Fruit fly (Drosophila melanogaster) whole organism, pupa: ENCODE results near the gene rk.

Experiments
- CG10348 ChIP-seq: fragments of 200-800 bp; sonication (Bioruptor generic); IDR thresholded peaks from 2 replicates; pipeline ENCODE4 v1.3.6; 2022; ENCODE audit warnings: missing biosample characterization, missing genetic modification characterization
- CG12605 ChIP-seq: fragments of 200-800 bp; sonication (Bioruptor generic); IDR thresholded peaks from 2 replicates; pipeline ENCODE4 v1.3.6; 2022; ENCODE audit warnings: missing biosample characterization, missing genetic modification characterization
- CG13204 ChIP-seq: fragments of 200-800 bp; sonication (Bioruptor generic); optimal IDR thresholded peaks from 2 replicates; lab custom pipeline; 2018; ENCODE audit warnings: missing biosample characterization, mild to moderate bottlenecking, missing genetic modification characterization, moderate library complexity
- CG14655 ChIP-seq: fragments of 200-800 bp; sonication (Bioruptor generic); optimal IDR thresholded peaks from 3 replicates; lab custom pipeline; 2017; ENCODE audit warnings: mild to moderate bottlenecking, missing biosample characterization, missing genetic modification reagents, missing genetic modification characterization
- CG15710 ChIP-seq: fragments of 200-800 bp; sonication (Bioruptor generic); optimal IDR thresholded peaks from 2 replicates; lab custom pipeline; 2018; ENCODE audit warnings: missing biosample characterization, mild to moderate bottlenecking, missing genetic modification characterization, moderate library complexity
- CG17806 ChIP-seq: fragments of 200-800 bp; sonication (Bioruptor generic); optimal IDR thresholded peaks from 2 replicates; lab custom pipeline; 2018; ENCODE audit warnings: missing biosample characterization, mild to moderate bottlenecking, missing genetic modification characterization, moderate library complexity
- CG32121 ChIP-seq: fragments of 200-800 bp; sonication (Bioruptor generic); IDR thresholded peaks from 2 replicates; pipeline ENCODE4 v1.3.6; 2022; ENCODE audit warnings: missing biosample characterization, missing genetic modification characterization
- CG34367 ChIP-seq: fragments of 200-800 bp; sonication (Bioruptor generic); optimal IDR thresholded peaks from 2 replicates; lab custom pipeline; 2018; ENCODE audit warnings: missing biosample characterization, mild to moderate bottlenecking, missing genetic modification characterization
- CG4496 ChIP-seq: fragments of 200-800 bp; sonication (Bioruptor generic); IDR thresholded peaks from 3 replicates; pipeline ENCODE4 v1.3.6; 2022; ENCODE audit warnings: missing biosample characterization, missing genetic modification characterization
- CG8159 ChIP-seq: fragments of 200-800 bp; sonication (Bioruptor generic); optimal IDR thresholded peaks from 3 replicates; lab custom pipeline; 2018; ENCODE audit warnings: missing biosample characterization, mild to moderate bottlenecking, missing genetic modification characterization, moderate library complexity
- CG8301 ChIP-seq: fragments of 200-800 bp; sonication (Bioruptor generic); optimal IDR thresholded peaks from 2 replicates; lab custom pipeline; 2018; ENCODE audit warnings: missing biosample characterization, mild to moderate bottlenecking, missing genetic modification characterization
- CG9948 ChIP-seq: fragments of 200-800 bp; sonication (Bioruptor generic); optimal IDR thresholded peaks from 2 replicates; lab custom pipeline; 2018; ENCODE audit warnings: missing biosample characterization, mild to moderate bottlenecking, missing genetic modification characterization, moderate library complexity
- D1 ChIP-seq: fragments of 200-800 bp; sonication (Bioruptor generic); optimal IDR thresholded peaks from 2 replicates; lab custom pipeline; 2018; ENCODE audit warnings: missing biosample characterization, mild to moderate bottlenecking, missing genetic modification characterization, moderate library complexity
- EcR ChIP-seq: fragments of 200-800 bp; sonication (Bioruptor generic); optimal IDR thresholded peaks from 3 replicates; lab custom pipeline; 2019; ENCODE audit warnings: missing biosample characterization, missing genetic modification characterization, mild to moderate bottlenecking, moderate library complexity, missing genetic modification reagents
- Ets98B ChIP-seq: fragments of 200-800 bp; sonication (Bioruptor generic); IDR thresholded peaks from 2 replicates; pipeline ENCODE4 v1.3.6; 2022; ENCODE audit warnings: missing biosample characterization, missing genetic modification characterization
- Pif1A ChIP-seq: fragments of 200-800 bp; sonication (Bioruptor generic); optimal IDR thresholded peaks from 3 replicates; lab custom pipeline; 2016; ENCODE audit warnings: missing biosample characterization, missing genetic modification characterization
- Pif1B ChIP-seq: fragments of 200-800 bp; sonication (Bioruptor generic); optimal IDR thresholded peaks from 3 replicates; lab custom pipeline; 2016; ENCODE audit warnings: missing biosample characterization, missing genetic modification characterization
- Snoo ChIP-seq: fragments of 200-800 bp; sonication (Bioruptor generic); optimal IDR thresholded peaks from 3 replicates; lab custom pipeline; 2017; ENCODE audit warnings: missing biosample characterization, mild to moderate bottlenecking, missing genetic modification characterization, inconsistent platforms
- fd96Ca ChIP-seq: fragments of 200-800 bp; sonication (Bioruptor generic); IDR thresholded peaks from 3 replicates; pipeline ENCODE4 v1.3.6; 2022; ENCODE audit warnings: missing biosample characterization, missing genetic modification characterization
- gl ChIP-seq: fragments of 200-800 bp; sonication (Bioruptor generic); optimal IDR thresholded peaks from 2 replicates; lab custom pipeline; 2018; ENCODE audit warnings: missing biosample characterization, mild to moderate bottlenecking, missing genetic modification characterization
- rn ChIP-seq: fragments of 200-800 bp; sonication (Bioruptor generic); IDR thresholded peaks from 2 replicates; pipeline ENCODE4 v1.3.6; 2022; ENCODE audit warnings: missing biosample characterization, missing genetic modification characterization

The rk gene

dm6 chr2L:14038718-14039117 lies 37.7 kb upstream of the rk start:
- TF ChIP-seq CG15710 (no peak), CG10348 (GFP tag; lab: Robert Waterston, UW) (no peak), fd96Ca (no peak), CG17806 (tag; lab: Kevin White, UChicago) (no peak), CG9948 (tag; lab: Kevin White, UChicago) (no peak), Pif1B (GFP tag; lab: Kevin White, UChicago) (no peak), CG4496 (GFP tag; lab: Robert Waterston, UW) (no peak), CG12605 (GFP tag; lab: Robert Waterston, UW) (no peak), rn (GFP tag; lab: Robert Waterston, UW) (no peak), CG8159 (tag; lab: Kevin White, UChicago) (no peak)

dm6 chr2L:14031439-14031838 lies 30.4 kb upstream of the rk start, which contains the start of gene CG18095:
Gene CG18095, minus strand, starts transcription at chr2L:14031539.
- TF ChIP-seq Pif1A (GFP tag; lab: Kevin White, UChicago) (no peak), Pif1B (GFP tag; lab: Kevin White, UChicago) (no peak), EcR (GFP tag; lab: Kevin White, UChicago) (no peak), gl (tag; lab: Kevin White, UChicago) (no peak), CG34367 (tag; lab: Kevin White, UChicago) (no peak), CG8301 (tag; lab: Kevin White, UChicago) (no peak), CG4496 (GFP tag; lab: Robert Waterston, UW) (no peak), CG12605 (GFP tag; lab: Robert Waterston, UW) (no peak), D1 (tag; lab: Kevin White, UChicago) (no peak), CG15710 (no peak), CG9948 (tag; lab: Kevin White, UChicago) (no peak), CG17806 (tag; lab: Kevin White, UChicago) (no peak), CG8159 (tag; lab: Kevin White, UChicago) (no peak), CG32121 (no peak), CG14655 (GFP tag; lab: Kevin White, UChicago) (no peak), CG13204 (no peak), fd96Ca (no peak), Snoo (tag; lab: Kevin White, UChicago) (no peak)

dm6 chr2L:14029235-14029634 lies 28.2 kb upstream of the rk start:
- TF ChIP-seq gl (tag; lab: Kevin White, UChicago) (no peak), CG15710 (no peak), CG8159 (tag; lab: Kevin White, UChicago) (no peak), EcR (GFP tag; lab: Kevin White, UChicago) (no peak), CG17806 (tag; lab: Kevin White, UChicago) (no peak), Ets98B (GFP tag; lab: Robert Waterston, UW) (no peak), CG4496 (GFP tag; lab: Robert Waterston, UW) (no peak), rn (GFP tag; lab: Robert Waterston, UW) (no peak)

DNA sequence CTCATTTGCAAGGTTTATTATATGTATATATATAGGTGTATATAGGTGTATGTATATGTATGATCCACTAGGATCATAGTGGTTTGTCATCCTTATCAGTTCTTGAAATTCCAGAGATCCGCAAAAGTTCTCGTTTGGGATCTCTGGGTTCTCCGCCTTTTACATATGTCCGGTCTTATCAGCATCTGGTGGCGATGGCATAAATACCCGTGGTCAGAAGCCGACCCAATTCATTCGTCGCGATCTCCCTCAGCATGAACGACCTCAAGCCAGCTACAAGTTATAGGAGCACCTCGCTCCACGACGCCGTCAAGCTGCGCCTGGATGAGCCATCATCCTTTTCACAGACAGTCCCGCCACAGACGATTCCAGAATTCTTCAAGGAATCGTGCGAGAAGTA lies 25.7 kb upstream of the rk start, which contains the start of gene hll:
Gene hll, plus strand, starts transcription at position 224 of the 400 bp plus-strand sequence.
- TF ChIP-seq gl (tag; lab: Kevin White, UChicago): no peak
- no peak for TF ChIP-seq CG8159 (tag; lab: Kevin White, UChicago)
- TF ChIP-seq CG9948 (tag; lab: Kevin White, UChicago): no peak
- TF ChIP-seq Pif1B (GFP tag; lab: Kevin White, UChicago): no peak
- no peak for TF ChIP-seq D1 (tag; lab: Kevin White, UChicago)
- no peak for TF ChIP-seq Snoo (tag; lab: Kevin White, UChicago)
- no peak for TF ChIP-seq CG34367 (tag; lab: Kevin White, UChicago)
- no peak for TF ChIP-seq Ets98B (GFP tag; lab: Robert Waterston, UW)
- TF ChIP-seq rn (GFP tag; lab: Robert Waterston, UW): no peak
- TF ChIP-seq fd96Ca: no peak
- TF ChIP-seq Pif1A (GFP tag; lab: Kevin White, UChicago): no peak
- TF ChIP-seq CG15710: no peak
- no peak for TF ChIP-seq CG14655 (GFP tag; lab: Kevin White, UChicago)
- no peak for TF ChIP-seq CG17806 (tag; lab: Kevin White, UChicago)
- TF ChIP-seq CG13204: no peak
- no peak for TF ChIP-seq CG4496 (GFP tag; lab: Robert Waterston, UW)
- TF ChIP-seq CG32121: no peak
- TF ChIP-seq CG12605 (GFP tag; lab: Robert Waterston, UW): no peak
- TF ChIP-seq EcR (GFP tag; lab: Kevin White, UChicago): no peak

DNA sequence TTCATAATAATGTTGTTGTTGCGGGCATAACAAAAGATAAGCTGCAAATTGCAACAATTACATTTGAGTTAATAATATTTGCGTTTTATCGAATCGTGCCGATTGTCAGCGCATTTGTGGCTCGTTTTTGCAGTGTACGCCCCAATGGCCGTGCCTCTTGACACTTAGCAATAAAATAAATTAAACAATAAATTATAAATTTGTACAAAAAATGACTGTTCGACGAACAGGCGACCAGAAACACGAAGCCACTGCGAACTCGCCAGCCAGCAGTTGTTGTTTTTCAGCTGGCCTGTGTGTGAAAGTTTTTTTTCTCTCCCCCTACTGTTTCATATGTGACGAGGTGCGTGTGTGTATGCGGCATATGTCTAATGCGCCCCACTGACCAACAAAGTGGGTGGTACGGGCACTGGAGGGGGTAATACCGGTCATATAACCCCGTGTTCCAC lies 24.5 kb upstream of the rk start:
- TF ChIP-seq Ets98B (GFP tag; lab: Robert Waterston, UW) (peak; percentile 40), CG4496 (GFP tag; lab: Robert Waterston, UW) (peak; percentile 25; the same call in 2 of the 3 replicates), CG8301 (tag; lab: Kevin White, UChicago) (no peak), CG32121 (peak; percentile 40; the same call in 1 of the 2 replicates), CG17806 (tag; lab: Kevin White, UChicago) (no peak), EcR (GFP tag; lab: Kevin White, UChicago) (no peak), fd96Ca (peak; percentile 66), Pif1B (GFP tag; lab: Kevin White, UChicago) (peak; percentile 19), CG15710 (no peak), rn (GFP tag; lab: Robert Waterston, UW) (no peak), CG14655 (GFP tag; lab: Kevin White, UChicago) (no peak), gl (tag; lab: Kevin White, UChicago) (no peak), CG10348 (GFP tag; lab: Robert Waterston, UW) (no peak), CG9948 (tag; lab: Kevin White, UChicago) (no peak)

dm6 chr2L:14024746-14025105 lies 23.7 kb upstream of the rk start:
- TF ChIP-seq CG12605 (GFP tag; lab: Robert Waterston, UW) (no peak), Pif1B (GFP tag; lab: Kevin White, UChicago) (no peak), rn (GFP tag; lab: Robert Waterston, UW) (0 out of 2 replicates have a peak, but pooled peaks have one; percentile 3), CG10348 (GFP tag; lab: Robert Waterston, UW) (no peak), CG32121 (no peak), Ets98B (GFP tag; lab: Robert Waterston, UW) (no peak), fd96Ca (no peak), Pif1A (GFP tag; lab: Kevin White, UChicago) (no peak), CG8159 (tag; lab: Kevin White, UChicago) (peak; percentile 76), CG13204 (no peak), CG17806 (tag; lab: Kevin White, UChicago) (no peak), D1 (tag; lab: Kevin White, UChicago) (no peak), Snoo (tag; lab: Kevin White, UChicago) (no peak), EcR (GFP tag; lab: Kevin White, UChicago) (no peak), CG14655 (GFP tag; lab: Kevin White, UChicago) (peak; percentile 65), CG15710 (no peak), CG34367 (tag; lab: Kevin White, UChicago) (no peak), CG9948 (tag; lab: Kevin White, UChicago) (peak; percentile 20), gl (tag; lab: Kevin White, UChicago) (no peak), CG8301 (tag; lab: Kevin White, UChicago) (peak; percentile 66), CG4496 (GFP tag; lab: Robert Waterston, UW) (peak; percentile 11; the same call in 1 of the 3 replicates)
